Worm (Caenorhabditis elegans) whole organism, L2 larva: ENCODE measurements around the gene F38B7.10.
A peak's percentile ranks its signal among the peaks of the same experiment; 100 is the strongest.

Experiments
- C34F6.9 ChIP-seq: fragments of 150-350 bp; optimal IDR thresholded peaks from 2 replicates; lab custom pipeline; 2014; ENCODE audit warnings: missing biosample characterization, missing genetic modification characterization
- F13H6.1 ChIP-seq: sonication (generic microtip); optimal IDR thresholded peaks from 2 replicates; lab custom pipeline; 2016; ENCODE audit warnings: missing genetic modification characterization, missing compliant biosample characterization
- R02D3.7 ChIP-seq: fragments of 150-350 bp; optimal IDR thresholded peaks from 2 replicates; lab custom pipeline; 2014; ENCODE audit warnings: missing biosample characterization, missing genetic modification characterization
- Y55F3AM.14 ChIP-seq: fragments of 200-800 bp; sonication (Bioruptor generic); optimal IDR thresholded peaks from 2 replicates; lab custom pipeline; 2018; ENCODE audit warnings: mild to moderate bottlenecking, missing genetic modification characterization, missing compliant biosample characterization
- ZK546.5 ChIP-seq: sonication (generic microtip); optimal IDR thresholded peaks from 2 replicates; lab custom pipeline; 2017; ENCODE audit warnings: missing biosample characterization, missing genetic modification characterization
- alr-1 ChIP-seq: fragments of 150-350 bp; optimal IDR thresholded peaks from 2 replicates; lab custom pipeline; 2014; ENCODE audit warnings: missing biosample characterization, missing genetic modification characterization
- aly-2 ChIP-seq: fragments of 150-350 bp; optimal IDR thresholded peaks from 2 replicates; lab custom pipeline; 2014; ENCODE audit warnings: missing biosample characterization, missing genetic modification characterization
- ama-1 ChIP-seq: fragments of 150-350 bp; optimal IDR thresholded peaks from 2 replicates; lab custom pipeline; 2018; ENCODE audit warnings: inconsistent platforms
- blmp-1 ChIP-seq: sonication (generic microtip); optimal IDR thresholded peaks from 2 replicates; lab custom pipeline; 2017; ENCODE audit warnings: missing genetic modification characterization, mild to moderate bottlenecking, missing compliant biosample characterization, antibody characterized with exemption, moderate library complexity; ENCODE audit not compliant: insufficient read depth
- ceh-16 ChIP-seq: fragments of 150-350 bp; optimal IDR thresholded peaks from 2 replicates; lab custom pipeline; 2014; ENCODE audit warnings: missing biosample characterization, missing genetic modification characterization
- ceh-82 ChIP-seq: fragments of 150-350 bp; optimal IDR thresholded peaks from 2 replicates; lab custom pipeline; 2014; ENCODE audit warnings: missing biosample characterization, missing genetic modification characterization
- crh-2 ChIP-seq: sonication (generic microtip); optimal IDR thresholded peaks from 2 replicates; lab custom pipeline; 2017; ENCODE audit warnings: missing biosample characterization, missing genetic modification characterization
- dmd-4 ChIP-seq: sonication (generic microtip); optimal IDR thresholded peaks from 2 replicates; lab custom pipeline; 2017; ENCODE audit warnings: missing biosample characterization, missing genetic modification characterization
- egl-27 ChIP-seq: sonication (generic microtip); optimal IDR thresholded peaks from 3 replicates; lab custom pipeline; 2017; ENCODE audit warnings: missing biosample characterization, missing genetic modification reagents, missing genetic modification characterization
- elt-1 ChIP-seq: fragments of 150-350 bp; optimal IDR thresholded peaks from 2 replicates; lab custom pipeline; 2014; ENCODE audit warnings: missing biosample characterization, missing genetic modification characterization
- elt-3 ChIP-seq: sonication (generic microtip); optimal IDR thresholded peaks from 2 replicates; lab custom pipeline; 2017; ENCODE audit warnings: missing biosample characterization, missing genetic modification characterization
- fos-1 ChIP-seq: fragments of 150-350 bp; optimal IDR thresholded peaks from 2 replicates; lab custom pipeline; 2014; ENCODE audit warnings: missing biosample characterization, missing genetic modification characterization
- gmeb-1 ChIP-seq: fragments of 150-350 bp; optimal IDR thresholded peaks from 2 replicates; lab custom pipeline; 2014; ENCODE audit warnings: missing biosample characterization, missing genetic modification characterization
- lin-11 ChIP-seq: fragments of 150-350 bp; sonication (generic microtip); optimal IDR thresholded peaks from 2 replicates; lab custom pipeline; 2014; ENCODE audit warnings: missing biosample characterization, missing genetic modification characterization, inconsistent platforms, mixed read lengths
- lin-13 ChIP-seq: fragments of 150-350 bp; optimal IDR thresholded peaks from 2 replicates; lab custom pipeline; 2014; ENCODE audit warnings: missing biosample characterization, missing genetic modification reagents, missing genetic modification characterization
- lin-39 ChIP-seq: fragments of 150-350 bp; optimal IDR thresholded peaks from 2 replicates; lab custom pipeline; 2014; ENCODE audit warnings: missing biosample characterization, missing genetic modification reagents, missing genetic modification characterization
- lsy-2 ChIP-seq, 2 experiments: fragments of 150-350 bp in 1 of 2; sonication (generic microtip) in 1 of 2; optimal IDR thresholded peaks; 2 replicates each; lab custom pipeline; 2014 to 2017; ENCODE audit warnings: missing biosample characterization in 2 of 2, missing genetic modification characterization in 2 of 2
- mab-5 ChIP-seq: fragments of 150-350 bp; optimal IDR thresholded peaks from 2 replicates; lab custom pipeline; 2014; ENCODE audit warnings: missing biosample characterization, missing genetic modification characterization
- mbf-1 ChIP-seq: sonication (generic microtip); optimal IDR thresholded peaks from 2 replicates; lab custom pipeline; 2017; ENCODE audit warnings: missing biosample characterization, missing genetic modification characterization
- mdl-1 ChIP-seq, 2 experiments: fragments of 150-350 bp in 1 of 2; sonication (generic microtip) in 1 of 2; optimal IDR thresholded peaks; 2 replicates each; lab custom pipeline; 2017; ENCODE audit warnings: missing biosample characterization in 2 of 2, missing genetic modification characterization in 2 of 2
- nhr-10 ChIP-seq: sonication (generic microtip); optimal IDR thresholded peaks from 2 replicates; lab custom pipeline; 2017; ENCODE audit warnings: missing biosample characterization, missing genetic modification characterization
- nhr-11 ChIP-seq: fragments of 150-350 bp; optimal IDR thresholded peaks from 2 replicates; lab custom pipeline; 2014; ENCODE audit warnings: missing biosample characterization, missing genetic modification characterization
- nhr-12 ChIP-seq: fragments of 150-350 bp; optimal IDR thresholded peaks from 2 replicates; lab custom pipeline; 2014; ENCODE audit warnings: missing biosample characterization, missing genetic modification characterization
- nhr-129 ChIP-seq: fragments of 150-350 bp; optimal IDR thresholded peaks from 2 replicates; lab custom pipeline; 2014; ENCODE audit warnings: missing biosample characterization, missing genetic modification characterization
- nhr-21 ChIP-seq: fragments of 150-350 bp; optimal IDR thresholded peaks from 2 replicates; lab custom pipeline; 2014; ENCODE audit warnings: missing biosample characterization, missing genetic modification characterization
- nhr-23 ChIP-seq: fragments of 150-350 bp; optimal IDR thresholded peaks from 2 replicates; lab custom pipeline; 2014; ENCODE audit warnings: missing biosample characterization, missing genetic modification reagents, missing genetic modification characterization
- nhr-237 ChIP-seq: fragments of 150-350 bp; optimal IDR thresholded peaks from 2 replicates; lab custom pipeline; 2014; ENCODE audit warnings: missing biosample characterization, missing genetic modification characterization
- nhr-25 ChIP-seq: fragments of 150-350 bp; sonication (generic microtip); optimal IDR thresholded peaks from 3 replicates; lab custom pipeline; 2014; ENCODE audit warnings: missing biosample characterization, missing genetic modification characterization
- nhr-6 ChIP-seq: fragments of 150-350 bp; optimal IDR thresholded peaks from 2 replicates; lab custom pipeline; 2014; ENCODE audit warnings: missing biosample characterization, missing genetic modification characterization
- nhr-77 ChIP-seq: fragments of 150-350 bp; optimal IDR thresholded peaks from 2 replicates; lab custom pipeline; 2014; ENCODE audit warnings: missing biosample characterization, missing genetic modification characterization
- peb-1 ChIP-seq: fragments of 150-350 bp; optimal IDR thresholded peaks from 2 replicates; lab custom pipeline; 2014; ENCODE audit warnings: missing biosample characterization, missing genetic modification characterization
- sem-4 ChIP-seq: fragments of 150-350 bp; optimal IDR thresholded peaks from 2 replicates; lab custom pipeline; 2014; ENCODE audit warnings: missing biosample characterization, missing genetic modification reagents, missing genetic modification characterization
- skn-1 ChIP-seq: sonication (generic microtip); optimal IDR thresholded peaks from 2 replicates; lab custom pipeline; 2017; ENCODE audit warnings: missing biosample characterization, missing genetic modification characterization
- sma-3 ChIP-seq: sonication (generic microtip); optimal IDR thresholded peaks from 2 replicates; lab custom pipeline; 2016; ENCODE audit warnings: missing genetic modification reagents, missing genetic modification characterization, missing compliant biosample characterization
- sma-9 ChIP-seq, 2 experiments: fragments of 150-350 bp in 1 of 2; sonication (generic microtip) in 1 of 2; optimal IDR thresholded peaks; 2 replicates each; lab custom pipeline; 2014 to 2016; ENCODE audit warnings: missing genetic modification characterization in 2 of 2, mild to moderate bottlenecking in 1 of 2, missing biosample characterization in 1 of 2, missing compliant biosample characterization in 1 of 2, missing genetic modification reagents in 1 of 2, moderate library complexity in 1 of 2
- snpc-4 ChIP-seq: fragments of 150-350 bp; optimal IDR thresholded peaks from 2 replicates; lab custom pipeline; 2014; ENCODE audit warnings: missing biosample characterization, missing genetic modification characterization
- unc-39 ChIP-seq: fragments of 150-350 bp; optimal IDR thresholded peaks from 2 replicates; lab custom pipeline; 2014; ENCODE audit warnings: missing biosample characterization, missing genetic modification characterization
- unc-55 ChIP-seq: fragments of 150-350 bp; sonication (generic microtip); optimal IDR thresholded peaks from 3 replicates; lab custom pipeline; 2014; ENCODE audit warnings: missing biosample characterization, missing genetic modification reagents, missing genetic modification characterization
- unc-62 ChIP-seq: fragments of 150-350 bp; optimal IDR thresholded peaks from 2 replicates; lab custom pipeline; 2014; ENCODE audit warnings: missing biosample characterization, missing genetic modification reagents, missing genetic modification characterization
- zag-1 ChIP-seq: fragments of 150-350 bp; optimal IDR thresholded peaks from 2 replicates; lab custom pipeline; 2014; ENCODE audit warnings: missing biosample characterization, missing genetic modification characterization
- ztf-1 ChIP-seq: fragments of 200-800 bp; sonication (Bioruptor generic); conservative IDR thresholded peaks from 2 replicates; pipeline ENCODE4 v1.3.6; 2022; ENCODE audit warnings: missing genetic modification characterization, missing compliant biosample characterization
- ztf-11 ChIP-seq: sonication (generic microtip); optimal IDR thresholded peaks from 2 replicates; lab custom pipeline; 2017; ENCODE audit warnings: missing biosample characterization, missing genetic modification characterization
- ztf-4 ChIP-seq: fragments of 150-350 bp; optimal IDR thresholded peaks from 2 replicates; lab custom pipeline; 2014; ENCODE audit warnings: missing biosample characterization, missing genetic modification characterization

F38B7.10 gene

DNA sequence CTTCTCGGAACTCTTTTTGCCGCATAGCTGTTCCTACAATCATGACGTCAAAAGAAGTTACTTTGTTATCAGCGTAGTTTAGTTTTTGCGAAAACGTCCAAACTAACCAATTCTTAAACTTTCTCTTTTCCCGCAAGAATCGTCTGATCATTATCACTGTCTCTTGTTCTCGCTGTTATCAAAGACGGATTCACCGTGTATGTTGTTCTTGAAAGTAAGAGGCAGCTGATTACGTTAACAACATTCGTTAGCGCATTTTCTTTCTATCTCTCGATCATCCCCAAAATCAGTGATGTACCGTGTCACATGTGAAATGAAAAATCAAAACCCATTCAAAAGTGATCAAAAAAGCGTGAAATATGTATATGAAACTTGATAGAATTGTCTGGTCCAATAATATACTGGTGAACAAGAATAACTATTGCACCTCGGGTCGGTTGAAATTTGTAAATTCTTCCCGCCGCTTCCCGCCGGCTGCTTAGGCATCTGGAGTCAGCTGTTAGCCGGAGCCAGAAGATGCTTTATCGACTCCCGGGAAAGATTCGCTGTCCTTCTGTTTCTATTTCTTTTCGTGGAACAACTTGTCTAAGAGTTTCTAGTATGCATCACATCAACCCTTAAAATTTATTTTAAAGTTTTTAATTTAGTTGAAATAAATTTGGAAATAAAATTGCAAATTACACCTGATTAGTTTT is 10.7 kb upstream of the F38B7.10 start:
- TF ChIP-seq ceh-82 (tag; lab: Kevin White, UChicago) (no peak), mbf-1 (tag; lab: Kevin White, UChicago) (no peak), nhr-237 (tag; lab: Kevin White, UChicago) (no peak), peb-1 (tag; lab: Kevin White, UChicago) (no peak), F13H6.1 (tag; lab: Kevin White, UChicago) (peak; percentile 7), skn-1 (tag; lab: Kevin White, UChicago) (no peak), lsy-2 (tag; optimal IDR thresholded peaks at IDR 0.05; lab: Kevin White, UChicago) (peak in 1 of 2 experiments; percentile 29), nhr-6 (tag; lab: Kevin White, UChicago) (no peak), nhr-129 (tag; lab: Kevin White, UChicago) (peak; percentile 58), nhr-23 (tag; lab: Kevin White, UChicago) (no peak), ceh-16 (no peak), sma-3 (peak; percentile 43), lin-13 (GFP tag; lab: Kevin White, UChicago) (no peak), nhr-11 (no peak), mdl-1 (tag; optimal IDR thresholded peaks at IDR 0.05; lab: Kevin White, UChicago) (no peak), egl-27 (tag; lab: Kevin White, UChicago) (peak; percentile 19), mab-5 (tag; lab: Kevin White, UChicago) (no peak), unc-62 (GFP tag; lab: Kevin White, UChicago) (no peak), C34F6.9 (tag; lab: Kevin White, UChicago) (no peak), elt-1 (no peak), unc-39 (tag; lab: Kevin White, UChicago) (no peak), elt-3 (tag; lab: Kevin White, UChicago) (no peak), unc-55 (no peak), ztf-11 (tag; lab: Kevin White, UChicago) (no peak), alr-1 (no peak), sma-9 (GFP tag; optimal IDR thresholded peaks at IDR 0.05; lab: Kevin White, UChicago) (peak; percentile 87), sma-9 (tag; optimal IDR thresholded peaks at IDR 0.05; lab: Kevin White, UChicago) (no peak), fos-1 (peak; percentile 93), nhr-12 (no peak), lin-11 (tag; lab: Kevin White, UChicago) (no peak), Y55F3AM.14 (GFP tag; lab: Kevin White, UChicago) (no peak), ZK546.5 (no peak), nhr-10 (tag; lab: Kevin White, UChicago) (no peak), ama-1 (lab: Kevin White, UChicago) (no peak), aly-2 (no peak), sem-4 (tag; lab: Kevin White, UChicago) (no peak), nhr-77 (tag; lab: Kevin White, UChicago) (no peak), lin-39 (tag; lab: Kevin White, UChicago) (no peak), blmp-1 (tag; lab: Kevin White, UChicago) (peak; percentile 96), snpc-4 (no peak), ztf-1 (GFP tag; lab: Robert Waterston, UW) (no peak), nhr-25 (tag; lab: Kevin White, UChicago) (peak; percentile 50), crh-2 (tag; lab: Kevin White, UChicago) (peak; percentile 60), ztf-4 (no peak), zag-1 (tag; lab: Kevin White, UChicago) (no peak), R02D3.7 (tag; lab: Kevin White, UChicago) (no peak), nhr-21 (tag; lab: Kevin White, UChicago) (peak; percentile 56), gmeb-1 (tag; lab: Kevin White, UChicago) (peak; percentile 65), dmd-4 (tag; lab: Kevin White, UChicago) (no peak)
- TF ChIP-seq, all 48 proteins: peak for 12
